Worm (Caenorhabditis elegans) whole organism, L1 larva: ENCODE results near the gene F07E5.7.

Experiments used
- jun-1 ChIP-seq: fragments of 150-350 bp; optimal IDR thresholded peaks from 2 replicates; lab custom pipeline; 2014; ENCODE audit warnings: missing biosample characterization, missing genetic modification reagents, missing genetic modification characterization
- lin-39 ChIP-seq: fragments of 150-350 bp; optimal IDR thresholded peaks from 2 replicates; lab custom pipeline; 2014; ENCODE audit warnings: missing biosample characterization, missing genetic modification reagents, missing genetic modification characterization
- nhr-28 ChIP-seq: fragments of 150-350 bp; optimal IDR thresholded peaks from 2 replicates; lab custom pipeline; 2014; ENCODE audit warnings: missing biosample characterization, missing genetic modification characterization
- nhr-77 ChIP-seq: fragments of 150-350 bp; optimal IDR thresholded peaks from 2 replicates; lab custom pipeline; 2014; ENCODE audit warnings: missing biosample characterization, missing genetic modification characterization

DNA sequence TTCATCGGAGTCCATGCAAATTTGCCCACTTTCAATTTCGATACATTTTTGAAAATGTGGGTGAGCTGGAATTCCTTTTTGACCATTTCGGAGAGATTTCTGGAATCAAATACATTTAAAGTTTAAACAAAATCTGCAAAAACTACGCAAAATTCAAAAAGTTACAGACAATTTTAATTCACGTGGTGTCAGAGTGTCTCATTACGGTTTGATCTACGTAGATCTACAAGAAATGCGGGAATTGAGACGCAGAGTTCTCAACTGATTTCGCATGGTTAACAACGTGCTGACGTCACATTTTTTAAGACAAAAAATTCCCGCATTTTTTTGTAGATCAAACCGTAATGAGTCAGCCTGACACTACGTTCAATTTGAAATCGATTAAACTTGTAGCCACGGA is 44.8 kb downstream of the F07E5.7 start, which contains the start of gene bath-21:
- TF ChIP-seq nhr-28 (tag; lab: Kevin White, UChicago) (no peak), nhr-77 (tag; lab: Kevin White, UChicago) (no peak), jun-1 (no peak), lin-39 (no peak)
